Fruit fly (Drosophila melanogaster) whole organism, embryonic: ENCODE results near the gene Cyp309a1.

Source experiments
- Atf3 ChIP-seq: fragments of 200-800 bp; sonication (Bioruptor generic); optimal IDR thresholded peaks from 3 replicates; lab custom pipeline; 2016; ENCODE audit warnings: missing biosample characterization, missing genetic modification characterization
- Bgb ChIP-seq: fragments of 200-800 bp; sonication (Bioruptor generic); IDR thresholded peaks from 2 replicates; pipeline ENCODE4 v1.3.6; 2022; ENCODE audit warnings: missing biosample characterization, missing genetic modification characterization; ENCODE audit not compliant: partially characterized antibody
- CG10147 ChIP-seq: fragments of 200-800 bp; sonication (Bioruptor generic); optimal IDR thresholded peaks from 2 replicates; lab custom pipeline; 2019; ENCODE audit warnings: missing biosample characterization, mild to moderate bottlenecking, missing genetic modification characterization, moderate library complexity
- CG10321 ChIP-seq: fragments of 200-800 bp; sonication (Bioruptor generic); IDR thresholded peaks from 2 replicates; pipeline ENCODE4 v1.3.6; 2022; ENCODE audit warnings: missing biosample characterization, missing genetic modification characterization
- CG11696 ChIP-seq: fragments of 200-800 bp; sonication (Bioruptor generic); IDR thresholded peaks from 2 replicates; pipeline ENCODE4 v1.3.6; 2022; ENCODE audit warnings: missing biosample characterization, missing genetic modification characterization
- CG11723 ChIP-seq: fragments of 200-800 bp; sonication (Bioruptor generic); optimal IDR thresholded peaks from 2 replicates; lab custom pipeline; 2017; ENCODE audit warnings: missing biosample characterization, mild to moderate bottlenecking, missing genetic modification characterization
- CG12155 ChIP-seq: fragments of 200-800 bp; sonication (Bioruptor generic); optimal IDR thresholded peaks from 3 replicates; lab custom pipeline; 2016; ENCODE audit warnings: missing biosample characterization, missing genetic modification characterization
- CG12744 ChIP-seq: fragments of 200-800 bp; sonication (Bioruptor generic); optimal IDR thresholded peaks from 2 replicates; lab custom pipeline; 2016; ENCODE audit warnings: missing biosample characterization, missing genetic modification characterization
- CG12942 ChIP-seq: fragments of 200-800 bp; sonication (Bioruptor generic); optimal IDR thresholded peaks from 3 replicates; lab custom pipeline; 2016; ENCODE audit warnings: missing biosample characterization, missing genetic modification characterization
- CG14441 ChIP-seq: fragments of 200-800 bp; sonication (Bioruptor generic); IDR thresholded peaks from 2 replicates; pipeline ENCODE4 v1.3.6; 2022; ENCODE audit warnings: missing biosample characterization, missing genetic modification characterization
- CG17829 ChIP-seq: fragments of 200-800 bp; optimal IDR thresholded peaks from 2 replicates; lab custom pipeline; 2019; ENCODE audit warnings: missing biosample characterization, mild to moderate bottlenecking, missing genetic modification characterization, moderate library complexity
- CG18599 ChIP-seq: fragments of 200-800 bp; sonication (Bioruptor generic); optimal IDR thresholded peaks from 3 replicates; lab custom pipeline; 2017; ENCODE audit warnings: missing biosample characterization, missing genetic modification characterization, mild to moderate bottlenecking, moderate library complexity, missing genetic modification reagents
- CG2712 ChIP-seq: fragments of 200-800 bp; optimal IDR thresholded peaks from 3 replicates; lab custom pipeline; 2019; ENCODE audit warnings: missing biosample characterization, mild to moderate bottlenecking, missing genetic modification characterization, moderate library complexity
- CG30431 ChIP-seq: fragments of 200-800 bp; sonication (Bioruptor generic); optimal IDR thresholded peaks from 2 replicates; lab custom pipeline; 2017; ENCODE audit warnings: missing biosample characterization, missing genetic modification characterization
- CG31441 ChIP-seq: fragments of 200-800 bp; sonication (Bioruptor generic); IDR thresholded peaks from 2 replicates; pipeline ENCODE4 v1.3.6; 2022; ENCODE audit warnings: missing biosample characterization, missing genetic modification characterization
- CG3163 ChIP-seq: fragments of 200-800 bp; sonication (Bioruptor generic); optimal IDR thresholded peaks from 3 replicates; lab custom pipeline; 2016; ENCODE audit warnings: missing biosample characterization, missing genetic modification characterization
- CG32767 ChIP-seq: fragments of 200-800 bp; sonication (Bioruptor generic); IDR thresholded peaks from 2 replicates; pipeline ENCODE4 v1.3.6; 2022; ENCODE audit warnings: missing biosample characterization, missing genetic modification characterization
- CG3281 ChIP-seq: fragments of 200-800 bp; sonication (Bioruptor generic); optimal IDR thresholded peaks from 3 replicates; lab custom pipeline; 2017; ENCODE audit warnings: missing biosample characterization, mild to moderate bottlenecking, missing genetic modification characterization
- CG3726 ChIP-seq: fragments of 200-800 bp; sonication (Bioruptor generic); IDR thresholded peaks from 3 replicates; pipeline ENCODE4, ENCODE4 v1.3.6; 2022; ENCODE audit warnings: missing biosample characterization, missing genetic modification characterization
- CG4820 ChIP-seq: fragments of 200-800 bp; sonication (Bioruptor generic); optimal IDR thresholded peaks from 3 replicates; lab custom pipeline; 2016; ENCODE audit warnings: missing biosample characterization, missing genetic modification characterization
- CG7928 ChIP-seq: fragments of 200-800 bp; sonication (Bioruptor generic); optimal IDR thresholded peaks from 2 replicates; lab custom pipeline; 2017; ENCODE audit warnings: missing biosample characterization, mild to moderate bottlenecking, missing genetic modification characterization
- CG8089 ChIP-seq: fragments of 200-800 bp; sonication (Bioruptor generic); optimal IDR thresholded peaks from 3 replicates; lab custom pipeline; 2016; ENCODE audit warnings: missing biosample characterization, missing genetic modification characterization
- CG9727 ChIP-seq: fragments of 200-800 bp; sonication (Bioruptor generic); optimal IDR thresholded peaks from 3 replicates; lab custom pipeline; 2017; ENCODE audit warnings: missing biosample characterization, mild to moderate bottlenecking, missing genetic modification characterization
- CkIIα-i1 ChIP-seq: fragments of 200-800 bp; sonication (Bioruptor generic); IDR thresholded peaks from 2 replicates; pipeline ENCODE4 v1.3.6; 2022; ENCODE audit warnings: missing biosample characterization, missing genetic modification characterization
- Dref ChIP-seq: fragments of 200-800 bp; sonication (Bioruptor generic); IDR thresholded peaks from 2 replicates; pipeline ENCODE4 v1.3.6; 2022; ENCODE audit warnings: missing biosample characterization, missing genetic modification characterization
- E2f2 ChIP-seq: fragments of 200-800 bp; sonication (Bioruptor generic); IDR thresholded peaks from 2 replicates; pipeline ENCODE4 v1.3.6; 2022; ENCODE audit warnings: missing biosample characterization, missing genetic modification characterization
- ERR ChIP-seq: fragments of 200-800 bp; sonication (Bioruptor generic); optimal IDR thresholded peaks from 2 replicates; lab custom pipeline; 2016; ENCODE audit warnings: missing biosample characterization, missing genetic modification characterization
- HLHmδ ChIP-seq: fragments of 200-800 bp; sonication (Bioruptor generic); optimal IDR thresholded peaks from 2 replicates; lab custom pipeline; 2018; ENCODE audit warnings: missing biosample characterization, mild to moderate bottlenecking, missing genetic modification characterization, moderate library complexity
- Lhr ChIP-seq: fragments of 200-800 bp; sonication (Bioruptor generic); optimal IDR thresholded peaks from 3 replicates; lab custom pipeline; 2017; ENCODE audit warnings: mild to moderate bottlenecking, missing biosample characterization, missing genetic modification reagents, missing genetic modification characterization
- NfI ChIP-seq: fragments of 200-800 bp; sonication (Bioruptor generic); optimal IDR thresholded peaks from 3 replicates; lab custom pipeline; 2018; ENCODE audit warnings: missing biosample characterization, mild to moderate bottlenecking, missing genetic modification characterization, moderate library complexity
- PHDP ChIP-seq: fragments of 200-800 bp; sonication (Bioruptor generic); optimal IDR thresholded peaks from 3 replicates; lab custom pipeline; 2018; ENCODE audit warnings: missing biosample characterization, mild to moderate bottlenecking, missing genetic modification characterization, moderate library complexity
- Scr ChIP-seq: fragments of 200-800 bp; sonication (Bioruptor generic); IDR thresholded peaks from 2 replicates; pipeline ENCODE4 v1.3.6; 2022; ENCODE audit warnings: missing biosample characterization, missing genetic modification characterization; ENCODE audit not compliant: partially characterized antibody
- Sox102F ChIP-seq: fragments of 200-800 bp; sonication (Bioruptor generic); optimal IDR thresholded peaks from 2 replicates; lab custom pipeline; 2018; ENCODE audit warnings: missing biosample characterization, mild to moderate bottlenecking, missing genetic modification characterization, moderate library complexity
- Vsx1 ChIP-seq: fragments of 200-800 bp; sonication (Bioruptor generic); optimal IDR thresholded peaks from 2 replicates; lab custom pipeline; 2017; ENCODE audit warnings: missing biosample characterization, mild to moderate bottlenecking, missing genetic modification characterization, missing genetic modification reagents
- Xbp1 ChIP-seq: fragments of 200-800 bp; sonication (Bioruptor generic); optimal IDR thresholded peaks from 3 replicates; lab custom pipeline; 2016; ENCODE audit warnings: missing biosample characterization, mild to moderate bottlenecking, missing genetic modification characterization
- ac ChIP-seq: fragments of 200-800 bp; sonication (Bioruptor generic); optimal IDR thresholded peaks from 3 replicates; lab custom pipeline; 2017; ENCODE audit warnings: missing biosample characterization, mild to moderate bottlenecking, missing genetic modification characterization
- aop ChIP-seq: fragments of 200-800 bp; sonication (Bioruptor generic); IDR thresholded peaks from 2 replicates; pipeline ENCODE4 v1.3.6; 2022; ENCODE audit warnings: missing biosample characterization, missing genetic modification characterization
- ash1 ChIP-seq: fragments of 200-800 bp; sonication (Bioruptor generic); optimal IDR thresholded peaks from 2 replicates; lab custom pipeline; 2018; ENCODE audit warnings: missing biosample characterization, mild to moderate bottlenecking, missing genetic modification characterization
- bbx ChIP-seq: fragments of 200-800 bp; sonication (Bioruptor generic); IDR thresholded peaks from 2 replicates; pipeline ENCODE4 v1.3.6; 2022; ENCODE audit warnings: missing biosample characterization, missing genetic modification characterization; ENCODE audit not compliant: partially characterized antibody
- cad ChIP-seq: fragments of >200 bp; optimal IDR thresholded peaks from 2 replicates; lab custom pipeline; 2017; ENCODE audit warnings: missing biosample characterization, missing genetic modification characterization
- ci ChIP-seq: fragments of 200-800 bp; sonication (Bioruptor generic); IDR thresholded peaks from 3 replicates; pipeline ENCODE4 v1.3.6; 2022; ENCODE audit warnings: missing biosample characterization, missing genetic modification characterization
- croc ChIP-seq: fragments of 200-800 bp; sonication (Bioruptor generic); conservative IDR thresholded peaks from 3 replicates; pipeline ENCODE4 v1.3.6; 2022; ENCODE audit warnings: missing biosample characterization, missing genetic modification characterization
- en ChIP-seq: fragments of 200-800 bp; sonication (Bioruptor generic); optimal IDR thresholded peaks from 2 replicates; lab custom pipeline; 2016; ENCODE audit warnings: missing biosample characterization, missing genetic modification characterization
- ewg ChIP-seq: fragments of 200-800 bp; sonication (Bioruptor generic); optimal IDR thresholded peaks from 3 replicates; lab custom pipeline; 2017; ENCODE audit warnings: mild to moderate bottlenecking, missing biosample characterization, missing genetic modification reagents, missing genetic modification characterization
- fd3F ChIP-seq: fragments of 200-800 bp; sonication (Bioruptor generic); optimal IDR thresholded peaks from 2 replicates; lab custom pipeline; 2018; ENCODE audit warnings: missing biosample characterization, mild to moderate bottlenecking, missing genetic modification characterization, moderate library complexity
- inv ChIP-seq: fragments of 200-800 bp; sonication (Bioruptor generic); IDR thresholded peaks from 2 replicates; pipeline ENCODE4 v1.3.6; 2022; ENCODE audit warnings: missing biosample characterization, missing genetic modification characterization; ENCODE audit not compliant: partially characterized antibody
- kah ChIP-seq: fragments of 200-800 bp; sonication (Bioruptor generic); optimal IDR thresholded peaks from 2 replicates; lab custom pipeline; 2018; ENCODE audit warnings: missing biosample characterization, mild to moderate bottlenecking, missing genetic modification characterization
- oc ChIP-seq: fragments of 200-800 bp; sonication (Bioruptor generic); optimal IDR thresholded peaks from 2 replicates; lab custom pipeline; 2018; ENCODE audit warnings: missing biosample characterization, mild to moderate bottlenecking, missing genetic modification characterization, moderate library complexity
- odd ChIP-seq: fragments of 200-800 bp; sonication (Bioruptor generic); optimal IDR thresholded peaks from 2 replicates; lab custom pipeline; 2017; ENCODE audit warnings: missing biosample characterization, mild to moderate bottlenecking, missing genetic modification characterization
- toy ChIP-seq: fragments of 200-800 bp; sonication (Bioruptor generic); IDR thresholded peaks from 2 replicates; pipeline ENCODE4 v1.3.6; 2022; ENCODE audit warnings: missing biosample characterization, missing genetic modification characterization
- wek ChIP-seq: fragments of 200-800 bp; sonication (Bioruptor generic); optimal IDR thresholded peaks from 3 replicates; lab custom pipeline; 2018; ENCODE audit warnings: missing biosample characterization, mild to moderate bottlenecking, missing genetic modification characterization, moderate library complexity

The Cyp309a1 gene

DNA sequence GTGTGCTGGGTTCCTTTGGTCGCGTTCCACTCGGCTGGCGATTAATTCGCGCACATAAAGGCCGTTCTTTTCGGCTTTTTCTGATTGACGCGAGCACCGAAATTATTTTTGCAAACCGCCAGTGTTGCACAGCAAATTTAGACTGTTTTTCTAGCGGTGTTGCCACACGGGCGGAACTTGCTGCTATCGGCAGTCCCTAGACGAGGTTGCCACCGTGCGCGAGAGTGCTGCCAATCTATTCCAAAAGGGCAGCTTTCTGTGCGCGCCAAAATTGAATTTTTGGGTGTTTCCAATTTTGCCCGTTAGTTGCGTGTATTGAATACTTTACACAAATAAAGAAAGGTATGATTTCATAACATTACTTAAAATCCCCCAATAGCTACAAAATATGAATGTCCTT is 20.7 kb upstream of the Cyp309a1 start, which contains the start of gene Drp1 (continued):
- no peak for TF ChIP-seq CG10147 (GFP tag; lab: Kevin White, UChicago)
- peak; percentile 34 for TF ChIP-seq PHDP
- TF ChIP-seq Dref (GFP tag; lab: Robert Waterston, UW) = peak; percentile 55
- TF ChIP-seq CG3163 (GFP tag; lab: Kevin White, UChicago) = peak; percentile 17
- TF ChIP-seq fd3F (GFP tag; lab: Kevin White, UChicago) = no peak
- TF ChIP-seq CG12155 (GFP tag; lab: Kevin White, UChicago) = peak; percentile 36
- TF ChIP-seq Bgb (GFP tag; lab: Robert Waterston, UW) = peak; percentile 86
- TF ChIP-seq odd (GFP tag; lab: Kevin White, UChicago) = no peak
- TF ChIP-seq wek (GFP tag; lab: Kevin White, UChicago) = no peak
- TF ChIP-seq Xbp1 = peak; percentile 57
- TF ChIP-seq Sox102F (GFP tag; lab: Kevin White, UChicago) = no peak
- TF ChIP-seq CkIIα-i1 (GFP tag; lab: Robert Waterston, UW) = no peak
- TF ChIP-seq toy (GFP tag; lab: Robert Waterston, UW) = no peak
- peak; percentile 60; the same call in 1 of the 3 replicates for TF ChIP-seq ci
- TF ChIP-seq NfI (GFP tag; lab: Kevin White, UChicago) = peak; percentile 55
- TF ChIP-seq CG10321 (GFP tag; lab: Robert Waterston, UW) = no peak
- no peak for TF ChIP-seq HLHmδ
- TF ChIP-seq kah (GFP tag; lab: Kevin White, UChicago) = no peak
- no peak for TF ChIP-seq CG30431
- TF ChIP-seq ewg (GFP tag; lab: Kevin White, UChicago) = peak; percentile 12
- TF ChIP-seq CG2712 (tag; lab: Kevin White, UChicago) = peak; percentile 52
- TF ChIP-seq aop (GFP tag; lab: Robert Waterston, UW) = 0 out of 2 replicates have a peak, but pooled peaks have one; percentile 14
- TF ChIP-seq CG3281 = peak; percentile 21
- TF ChIP-seq ash1 = no peak
- no peak for TF ChIP-seq en (GFP tag; lab: Kevin White, UChicago)
- peak; percentile 65 for TF ChIP-seq ERR
- no peak for TF ChIP-seq CG11696 (GFP tag; lab: Robert Waterston, UW)
- peak; percentile 52 for TF ChIP-seq CG14441 (GFP tag; lab: Robert Waterston, UW)
- TF ChIP-seq E2f2 (GFP tag; lab: Robert Waterston, UW) = peak; percentile 99
- TF ChIP-seq CG4820 (GFP tag; lab: Kevin White, UChicago) = no peak
- no peak for TF ChIP-seq oc (tag; lab: Kevin White, UChicago)
- TF ChIP-seq CG32767 (GFP tag; lab: Robert Waterston, UW) = no peak
- TF ChIP-seq Atf3 (GFP tag; lab: Kevin White, UChicago) = peak; percentile 12
- peak; percentile 43 for TF ChIP-seq CG7928
- TF ChIP-seq Scr (GFP tag; lab: Robert Waterston, UW) = peak; percentile 63
- no peak for TF ChIP-seq cad (GFP tag; lab: Kevin White, UChicago)
- TF ChIP-seq CG17829 = peak; percentile 60
- TF ChIP-seq CG11723 (GFP tag; lab: Kevin White, UChicago) = no peak
- TF ChIP-seq CG9727 (GFP tag; lab: Kevin White, UChicago) = no peak
- peak; percentile 78 for TF ChIP-seq bbx (GFP tag; lab: Robert Waterston, UW)
- TF ChIP-seq CG3726 (GFP tag; lab: Robert Waterston, UW) = no peak
- peak; percentile 91 for TF ChIP-seq Lhr (GFP tag; lab: Kevin White, UChicago)
- TF ChIP-seq Vsx1 = no peak
- TF ChIP-seq CG12744 (GFP tag; lab: Kevin White, UChicago) = peak; percentile 43
- peak; percentile 57; the same call in 1 of the 2 replicates for TF ChIP-seq inv
- no peak; the same call in 1 of the 2 replicates for TF ChIP-seq CG31441 (GFP tag; lab: Robert Waterston, UW)
- TF ChIP-seq croc = peak; percentile 29; the same call in 1 of the 3 replicates
- peak; percentile 65 for TF ChIP-seq CG12942 (GFP tag; lab: Kevin White, UChicago)
- no peak for TF ChIP-seq CG8089 (GFP tag; lab: Kevin White, UChicago)
- TF ChIP-seq ac (GFP tag; lab: Kevin White, UChicago) = no peak
- TF ChIP-seq CG18599 (GFP tag; lab: Kevin White, UChicago) = no peak
